Worm (Caenorhabditis elegans) whole organism, late embryonic: ENCODE data around the gene lron-7.

Experiments
- fax-1 ChIP-seq: sonication (generic microtip); optimal IDR thresholded peaks from 2 replicates; lab custom pipeline; 2016; ENCODE audit warnings: missing genotype, missing genetic modification characterization, missing compliant biosample characterization
- hlh-6 ChIP-seq: sonication (generic microtip); optimal IDR thresholded peaks from 2 replicates; lab custom pipeline; 2016; ENCODE audit warnings: missing genotype, missing genetic modification characterization, missing compliant biosample characterization
- hlh-8 ChIP-seq: sonication (generic microtip); optimal IDR thresholded peaks from 2 replicates; lab custom pipeline; 2016; ENCODE audit warnings: missing genotype, missing genetic modification characterization, missing compliant biosample characterization

DNA sequence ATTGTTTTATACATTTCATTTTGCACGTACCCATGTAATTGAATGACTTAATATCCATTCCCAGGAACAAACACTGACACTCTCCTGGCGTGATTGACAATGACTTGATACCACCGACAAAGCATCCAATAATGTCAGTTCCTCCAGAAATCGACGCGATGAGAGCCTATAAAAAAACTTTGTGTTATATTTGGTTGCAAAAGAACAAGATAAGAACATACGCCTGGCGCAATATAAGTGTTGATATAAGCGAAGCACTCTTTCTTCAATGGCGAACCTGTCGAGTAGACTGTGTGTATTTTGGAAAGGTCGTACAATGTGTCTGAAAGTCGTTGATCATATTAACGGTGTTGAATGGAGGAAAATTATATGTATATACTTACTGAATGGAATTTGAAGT lies 11.2 kb downstream of the lron-7 start:
- TF ChIP-seq fax-1 (tag; lab: Kevin White, UChicago), result no peak
- no peak for TF ChIP-seq hlh-6
- no peak for TF ChIP-seq hlh-8 (tag; lab: Kevin White, UChicago)
